Worm (Caenorhabditis elegans): ENCODE data around the gene C09E7.7.

Gene C09E7.7

DNA sequence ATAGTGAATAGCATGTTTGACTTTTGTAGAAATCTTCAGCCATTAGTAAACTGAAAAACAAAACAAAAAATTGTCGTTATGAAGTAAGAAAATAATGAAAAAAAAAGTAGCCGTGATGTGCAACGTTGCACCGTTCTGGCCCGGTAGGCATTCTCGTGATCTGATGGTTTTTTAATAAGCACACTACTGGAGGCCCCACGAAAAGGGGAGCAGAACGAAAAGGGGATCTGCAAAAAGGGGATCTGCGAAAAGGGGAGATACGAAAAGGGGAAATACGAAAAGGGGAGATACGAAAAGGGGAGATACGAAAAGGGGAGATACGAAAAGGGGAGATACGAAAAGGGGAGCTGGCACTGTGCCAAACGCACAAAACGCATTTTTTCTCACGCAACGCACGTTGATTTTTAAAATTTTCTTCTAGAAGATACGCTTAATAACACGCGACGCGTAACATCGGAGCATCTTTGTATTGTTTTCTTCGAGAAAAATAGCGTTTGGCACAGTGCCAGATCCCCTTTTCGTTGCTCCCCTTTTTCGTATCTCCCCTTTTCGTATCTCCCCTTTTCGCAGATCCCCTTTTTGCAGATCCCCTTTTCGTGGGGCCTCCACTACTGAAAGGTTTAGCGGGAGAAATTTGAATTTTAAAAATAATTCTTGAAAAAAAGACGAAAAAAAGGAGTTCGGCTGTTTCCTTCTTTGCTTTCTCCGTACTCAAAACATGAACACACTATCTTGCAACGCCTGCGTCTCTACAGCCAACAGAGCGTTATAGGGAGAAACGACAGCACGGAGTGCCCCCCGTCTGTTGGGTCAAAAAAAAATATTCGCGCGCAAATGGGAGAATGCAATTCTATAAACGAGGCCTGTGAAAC lies at the start of gene C09E7.7:
Gene C09E7.7, minus strand, starts transcription at position 57 of the 872 bp plus-strand sequence.
- TF ChIP-seq ref-1 (GFP tag; conservative IDR thresholded peaks at IDR 0.05) (peak; percentile 36; the same call in 1 of the 2 replicates), ztf-29 (GFP tag; IDR thresholded peaks at IDR 0.05) (peak; percentile 48; the same call in 1 of the 2 replicates), T22C8.4 (GFP tag; IDR thresholded peaks at IDR 0.05) (peak; percentile 46; the same call in 1 of the 2 replicates), ztf-23 (GFP tag; IDR thresholded peaks at IDR 0.05) (peak; percentile 72), flt-1 (GFP tag; IDR thresholded peaks at IDR 0.05) (peak; percentile 87), cog-1 (tag; optimal IDR thresholded peaks at IDR 0.05) (peak; percentile 66), klf-2 (GFP tag; conservative IDR thresholded peaks at IDR 0.05) (peak; percentile 69), tab-1 (GFP tag; IDR thresholded peaks at IDR 0.05) (0 out of 2 replicates have a peak, but pooled peaks have one; percentile 14)

DNA sequence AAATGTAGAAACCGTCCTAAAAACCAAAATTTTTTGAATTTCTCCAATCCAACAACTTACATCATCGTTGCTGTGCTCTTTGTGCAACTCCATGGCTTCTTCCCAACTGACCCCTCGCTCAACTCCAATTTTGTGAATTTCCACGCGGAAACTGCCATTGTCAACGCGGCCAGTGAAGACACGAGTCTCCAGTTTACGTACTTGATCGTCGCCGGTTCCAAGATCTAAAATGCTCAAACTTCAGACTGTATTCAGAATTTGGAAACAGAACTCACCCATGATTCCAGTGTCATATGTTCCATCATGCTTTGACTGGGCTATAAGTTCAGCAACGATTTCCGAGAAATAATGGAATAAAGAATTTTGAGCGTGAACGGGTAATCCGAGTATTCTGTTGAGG lies 43.0 kb upstream of the C09E7.7 start:
- TF ChIP-seq med-1 (GFP tag; optimal IDR thresholded peaks at IDR 0.05; ENCODE audit: insufficient read depth) (no peak), ztf-23 (GFP tag; IDR thresholded peaks at IDR 0.05) (no peak), cog-1 (tag; optimal IDR thresholded peaks at IDR 0.05) (no peak), ref-1 (GFP tag; conservative IDR thresholded peaks at IDR 0.05) (no peak), tab-1 (GFP tag; IDR thresholded peaks at IDR 0.05) (no peak)

ce11 chrIII:6592075-6592474 lies 41.0 kb upstream of the C09E7.7 start, which contains the start of gene F20H11.1:
TSS of gene F20H11.1 (minus strand) at chrIII:6592175.
- TF ChIP-seq cog-1 (tag; optimal IDR thresholded peaks at IDR 0.05), result no peak
- TF ChIP-seq T22C8.4 (GFP tag; IDR thresholded peaks at IDR 0.05), result no peak
- no peak for TF ChIP-seq klf-2 (GFP tag; conservative IDR thresholded peaks at IDR 0.05)
- no peak for TF ChIP-seq flt-1 (GFP tag; IDR thresholded peaks at IDR 0.05)
- no peak for TF ChIP-seq tab-1 (GFP tag; IDR thresholded peaks at IDR 0.05)
- TF ChIP-seq med-1 (GFP tag; optimal IDR thresholded peaks at IDR 0.05; ENCODE audit: insufficient read depth), result no peak
- no peak for TF ChIP-seq ref-1 (GFP tag; conservative IDR thresholded peaks at IDR 0.05)
- no peak for TF ChIP-seq ztf-23 (GFP tag; IDR thresholded peaks at IDR 0.05)
- TF ChIP-seq ztf-29 (GFP tag; IDR thresholded peaks at IDR 0.05), result no peak

DNA sequence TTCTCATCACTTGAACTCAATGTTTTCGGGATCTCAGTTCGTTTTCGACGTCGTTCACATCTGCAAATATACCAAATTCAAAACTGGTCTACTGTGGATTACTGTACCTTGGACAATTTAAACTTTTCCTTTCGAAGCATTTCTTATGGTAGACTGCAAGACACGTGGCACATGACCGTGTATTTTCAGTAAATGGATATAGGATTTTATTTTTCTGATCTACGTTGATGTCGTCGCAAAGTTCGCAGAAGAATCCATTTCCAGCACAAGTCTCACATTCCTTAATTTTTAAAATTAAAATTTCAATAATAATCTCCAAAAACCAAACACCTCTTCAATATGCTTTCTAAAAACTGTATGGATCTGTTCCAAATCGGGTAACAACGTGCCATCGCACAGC lies 38.5 kb upstream of the C09E7.7 start:
- no peak for TF ChIP-seq tab-1 (GFP tag; IDR thresholded peaks at IDR 0.05)
- no peak for TF ChIP-seq ztf-29 (GFP tag; IDR thresholded peaks at IDR 0.05)
- TF ChIP-seq ztf-23 (GFP tag; IDR thresholded peaks at IDR 0.05), result no peak
- TF ChIP-seq T22C8.4 (GFP tag; IDR thresholded peaks at IDR 0.05), result no peak
- TF ChIP-seq flt-1 (GFP tag; IDR thresholded peaks at IDR 0.05), result no peak
- no peak for TF ChIP-seq cog-1 (tag; optimal IDR thresholded peaks at IDR 0.05)
- no peak for TF ChIP-seq ref-1 (GFP tag; conservative IDR thresholded peaks at IDR 0.05)
- TF ChIP-seq med-1 (GFP tag; optimal IDR thresholded peaks at IDR 0.05; ENCODE audit: insufficient read depth), result no peak

- TF ChIP-seq ref-1 (GFP tag; conservative IDR thresholded peaks at IDR 0.05) (no peak), tab-1 (GFP tag; IDR thresholded peaks at IDR 0.05) (no peak), med-1 (GFP tag; optimal IDR thresholded peaks at IDR 0.05; ENCODE audit: insufficient read depth) (no peak), ztf-29 (GFP tag; IDR thresholded peaks at IDR 0.05) (no peak), T22C8.4 (GFP tag; IDR thresholded peaks at IDR 0.05) (no peak), flt-1 (GFP tag; IDR thresholded peaks at IDR 0.05) (no peak), cog-1 (tag; optimal IDR thresholded peaks at IDR 0.05) (no peak), klf-2 (GFP tag; conservative IDR thresholded peaks at IDR 0.05) (no peak), ztf-23 (GFP tag; IDR thresholded peaks at IDR 0.05) (no peak)
These were observed 36.5 kb upstream of the C09E7.7 start, which contains the start of gene ddo-3 for ce11 chrIII:6587564-6587963. TSS of gene ddo-3 (plus strand) at chrIII:6587864.

DNA sequence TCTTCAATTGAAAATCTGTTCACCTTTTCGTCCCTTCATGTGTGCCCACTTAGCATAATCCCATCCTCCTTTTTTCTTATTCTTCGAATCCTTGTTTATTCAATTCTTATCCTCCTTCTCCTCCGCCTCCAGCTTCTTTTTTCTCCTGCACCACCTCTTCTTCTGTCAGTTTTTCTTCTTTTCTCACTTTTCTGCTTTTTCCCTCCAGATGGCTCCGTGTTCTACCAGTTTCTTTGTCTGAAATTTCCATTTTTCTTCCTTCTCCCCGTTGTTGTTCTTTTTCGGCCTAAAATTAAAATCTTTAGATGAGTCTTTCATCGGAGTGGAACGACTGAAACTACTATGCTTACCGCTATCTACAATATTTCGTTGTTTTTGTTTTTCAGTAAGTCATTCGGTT lies 30.5 kb upstream of the C09E7.7 start, which contains the start of gene acr-21:
Gene acr-21, plus strand, starts transcription at position 301 of the 400 bp plus-strand sequence.
- TF ChIP-seq ztf-29 (GFP tag; IDR thresholded peaks at IDR 0.05), result no peak
- TF ChIP-seq T22C8.4 (GFP tag; IDR thresholded peaks at IDR 0.05), result no peak
- TF ChIP-seq med-1 (GFP tag; optimal IDR thresholded peaks at IDR 0.05; ENCODE audit: insufficient read depth), result no peak
- TF ChIP-seq klf-2 (GFP tag; conservative IDR thresholded peaks at IDR 0.05), result no peak
- no peak for TF ChIP-seq flt-1 (GFP tag; IDR thresholded peaks at IDR 0.05)
- no peak for TF ChIP-seq cog-1 (tag; optimal IDR thresholded peaks at IDR 0.05)
- TF ChIP-seq ztf-23 (GFP tag; IDR thresholded peaks at IDR 0.05), result no peak
- no peak for TF ChIP-seq tab-1 (GFP tag; IDR thresholded peaks at IDR 0.05)
- TF ChIP-seq ref-1 (GFP tag; conservative IDR thresholded peaks at IDR 0.05), result no peak

ce11 chrIII:6579398-6579797 lies 28.4 kb upstream of the C09E7.7 start, which contains the start of gene F27B3.8:
TSS of gene F27B3.8 (plus strand) at chrIII:6579698.
- TF ChIP-seq flt-1 (GFP tag; IDR thresholded peaks at IDR 0.05), result no peak
- no peak for TF ChIP-seq T22C8.4 (GFP tag; IDR thresholded peaks at IDR 0.05)
- no peak for TF ChIP-seq ztf-29 (GFP tag; IDR thresholded peaks at IDR 0.05)
- TF ChIP-seq med-1 (GFP tag; optimal IDR thresholded peaks at IDR 0.05; ENCODE audit: insufficient read depth), result no peak
- no peak for TF ChIP-seq ref-1 (GFP tag; conservative IDR thresholded peaks at IDR 0.05)
- TF ChIP-seq cog-1 (tag; optimal IDR thresholded peaks at IDR 0.05), result no peak
- no peak for TF ChIP-seq ztf-23 (GFP tag; IDR thresholded peaks at IDR 0.05)
- TF ChIP-seq klf-2 (GFP tag; conservative IDR thresholded peaks at IDR 0.05), result no peak
- TF ChIP-seq tab-1 (GFP tag; IDR thresholded peaks at IDR 0.05), result no peak

DNA sequence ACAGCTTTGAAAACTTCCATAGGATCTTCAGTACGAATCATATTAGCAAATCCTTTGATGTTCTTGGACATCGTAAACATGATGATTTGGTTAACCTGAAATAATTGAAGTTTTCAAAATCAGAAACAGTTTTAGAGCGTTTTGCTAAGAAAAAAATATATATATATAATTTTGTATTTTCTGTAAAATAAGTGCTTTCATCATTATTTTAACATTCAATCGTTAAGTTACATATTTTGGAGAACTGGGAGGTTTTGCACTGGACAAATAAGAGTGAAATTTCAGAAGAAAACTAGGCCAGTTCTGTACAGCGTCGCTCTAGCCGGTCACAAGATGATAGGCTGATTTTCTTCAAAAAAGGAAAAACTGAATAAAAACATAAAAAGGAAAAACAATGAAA lies 27.5 kb upstream of the C09E7.7 start, which contains the start of gene F27B3.6:
Gene F27B3.6, minus strand, starts transcription at position 101 of the 400 bp plus-strand sequence.
- TF ChIP-seq flt-1 (GFP tag; IDR thresholded peaks at IDR 0.05) (no peak), ref-1 (GFP tag; conservative IDR thresholded peaks at IDR 0.05) (no peak), ztf-29 (GFP tag; IDR thresholded peaks at IDR 0.05) (no peak), med-1 (GFP tag; optimal IDR thresholded peaks at IDR 0.05; ENCODE audit: insufficient read depth) (no peak), ztf-23 (GFP tag; IDR thresholded peaks at IDR 0.05) (no peak), T22C8.4 (GFP tag; IDR thresholded peaks at IDR 0.05) (no peak), cog-1 (tag; optimal IDR thresholded peaks at IDR 0.05) (no peak), klf-2 (GFP tag; conservative IDR thresholded peaks at IDR 0.05) (no peak), tab-1 (GFP tag; IDR thresholded peaks at IDR 0.05) (no peak)

ce11 chrIII:6577159-6577558 lies 26.1 kb upstream of the C09E7.7 start:
- TF ChIP-seq ztf-23 (GFP tag; IDR thresholded peaks at IDR 0.05) (no peak), tab-1 (GFP tag; IDR thresholded peaks at IDR 0.05) (no peak), klf-2 (GFP tag; conservative IDR thresholded peaks at IDR 0.05) (no peak), cog-1 (tag; optimal IDR thresholded peaks at IDR 0.05) (no peak), ref-1 (GFP tag; conservative IDR thresholded peaks at IDR 0.05) (no peak), flt-1 (GFP tag; IDR thresholded peaks at IDR 0.05) (no peak), T22C8.4 (GFP tag; IDR thresholded peaks at IDR 0.05) (no peak), med-1 (GFP tag; optimal IDR thresholded peaks at IDR 0.05; ENCODE audit: insufficient read depth) (no peak), ztf-29 (GFP tag; IDR thresholded peaks at IDR 0.05) (no peak)

Data from whole organism, midembryonic.